Worm (Caenorhabditis elegans): Measurements from ENCODE around the gene F26A1.9.
"Not testable (repeated sequence)": the region's sequence is repeated elsewhere in the genome, so short reads cannot be mapped to it uniquely, and the experiment has no call there.

The F26A1.9 gene

ce11 chrIII:4785714-4786113, 43.6 kb downstream of the F26A1.9 start, which contains the start of gene mel-28:
mel-28 (plus strand) TSS chrIII:4786080.
- TF ChIP-seq sox-4 (tag; optimal IDR thresholded peaks at IDR 0.05) (no peak), elt-4 (tag; optimal IDR thresholded peaks at IDR 0.05) (no peak), tbx-7 (tag; optimal IDR thresholded peaks at IDR 0.05) (no peak), syd-9 (tag; optimal IDR thresholded peaks at IDR 0.05) (no peak), gmeb-2 (tag; optimal IDR thresholded peaks at IDR 0.05) (no peak), F13H6.1 (tag; optimal IDR thresholded peaks at IDR 0.05) (no peak), pha-4 (tag; optimal IDR thresholded peaks at IDR 0.05) (no peak), hlh-15 (tag; optimal IDR thresholded peaks at IDR 0.05) (no peak), nhr-232 (tag; optimal IDR thresholded peaks at IDR 0.05) (no peak), ceh-24 (tag; optimal IDR thresholded peaks at IDR 0.05) (no peak)

- not testable (repeated sequence) for TF ChIP-seq unc-55 (GFP tag; optimal IDR thresholded peaks at IDR 0.05); ceh-22 (tag; optimal IDR thresholded peaks at IDR 0.05); fax-1 (tag; optimal IDR thresholded peaks at IDR 0.05)
Measured at ce11 chrIII:4785131-4785530, 44.2 kb downstream of the F26A1.9 start, which contains the start of gene enu-3.2. enu-3.2 (minus strand) TSS chrIII:4785235.

ce11 chrIII:4781937-4782576, 47.3 kb downstream of the F26A1.9 start, which contains the start of the genes gex-5 and C38D4.10:
gex-5 (minus strand) TSS chrIII:4781987.
C38D4.10 (plus strand) TSS chrIII:4782526.
- not testable (repeated sequence) for TF ChIP-seq C38D4.7 (GFP tag; optimal IDR thresholded peaks at IDR 0.05); ceh-19 (GFP tag; optimal IDR thresholded peaks at IDR 0.05); hlh-30 (tag; optimal IDR thresholded peaks at IDR 0.05; ENCODE audit: insufficient read depth)

- TF ChIP-seq F13H6.1 (tag; optimal IDR thresholded peaks at IDR 0.05) (no peak), hlh-6 (tag; optimal IDR thresholded peaks at IDR 0.05) (no peak), ceh-31 (tag; optimal IDR thresholded peaks at IDR 0.05) (no peak), fkh-10 (GFP tag; optimal IDR thresholded peaks at IDR 0.05) (no peak), ceh-22 (tag; optimal IDR thresholded peaks at IDR 0.05) (no peak), elt-2 (tag; optimal IDR thresholded peaks at IDR 0.05) (no peak), eyg-1 (tag; optimal IDR thresholded peaks at IDR 0.05) (no peak), pha-4 (tag; optimal IDR thresholded peaks at IDR 0.05) (no peak), fax-1 (tag; optimal IDR thresholded peaks at IDR 0.05) (no peak), Y22D7AL.16 (tag; optimal IDR thresholded peaks at IDR 0.05) (no peak), unc-42 (tag; optimal IDR thresholded peaks at IDR 0.05) (no peak), ceh-48 (tag; optimal IDR thresholded peaks at IDR 0.05) (no peak), gmeb-2 (tag; optimal IDR thresholded peaks at IDR 0.05) (no peak), ceh-30 (tag; optimal IDR thresholded peaks at IDR 0.05) (no peak), ref-2 (tag; optimal IDR thresholded peaks at IDR 0.05) (no peak), sox-2 (GFP tag; IDR thresholded peaks at IDR 0.05) (no peak), mec-3 (tag; optimal IDR thresholded peaks at IDR 0.05; ENCODE audit: borderline replicate concordance) (no peak)
Measured at ce11 chrIII:4779855-4780254, 49.5 kb downstream of the F26A1.9 start, which contains the start of gene B0393.9. B0393.9 (minus strand) TSS chrIII:4780157.

ce11 chrIII:4778003-4778402, 51.3 kb downstream of the F26A1.9 start, which contains the start of gene B0393.7:
B0393.7 (minus strand) TSS chrIII:4778103.
- TF ChIP-seq ztf-16 (tag; optimal IDR thresholded peaks at IDR 0.05) (no peak), K02D7.2 (tag; optimal IDR thresholded peaks at IDR 0.05) (no peak), mec-3 (tag; optimal IDR thresholded peaks at IDR 0.05; ENCODE audit: borderline replicate concordance) (no peak), sox-2 (GFP tag; IDR thresholded peaks at IDR 0.05) (no peak), elt-4 (tag; optimal IDR thresholded peaks at IDR 0.05) (no peak)
